Fruit fly (Drosophila melanogaster) whole organism, embryonic: Measurements from ENCODE around the gene CG7296.
A peak's percentile ranks its signal among the peaks of the same experiment; 100 is the strongest.

ENCODE experiments used
- Aef1 ChIP-seq: fragments of 200-800 bp; sonication (Bioruptor generic); IDR thresholded peaks from 3 replicates; pipeline ENCODE4 v1.3.6; 2022; ENCODE audit warnings: missing biosample characterization, missing genetic modification characterization
- Blimp-1 ChIP-seq: fragments of 200-800 bp; sonication (Bioruptor generic); optimal IDR thresholded peaks from 3 replicates; lab custom pipeline; 2018; ENCODE audit warnings: missing biosample characterization, missing genetic modification characterization, mild to moderate bottlenecking, moderate library complexity, missing genetic modification reagents
- CG10147 ChIP-seq: fragments of 200-800 bp; sonication (Bioruptor generic); optimal IDR thresholded peaks from 2 replicates; lab custom pipeline; 2019; ENCODE audit warnings: missing biosample characterization, mild to moderate bottlenecking, missing genetic modification characterization, moderate library complexity
- CG10274 ChIP-seq: fragments of 200-800 bp; sonication (Bioruptor generic); optimal IDR thresholded peaks from 3 replicates; lab custom pipeline; 2017; ENCODE audit warnings: missing biosample characterization, mild to moderate bottlenecking, missing genetic modification characterization
- CG10979 ChIP-seq: fragments of 200-800 bp; sonication (Bioruptor generic); optimal IDR thresholded peaks from 2 replicates; lab custom pipeline; 2018; ENCODE audit warnings: missing biosample characterization, mild to moderate bottlenecking, missing genetic modification characterization, moderate library complexity
- CG11247 ChIP-seq: fragments of 200-800 bp; sonication (Bioruptor generic); IDR thresholded peaks from 2 replicates; pipeline ENCODE4 v1.3.6; 2022; ENCODE audit warnings: missing biosample characterization, missing genetic modification characterization
- CG13424 ChIP-seq: fragments of 200-800 bp; sonication (Bioruptor generic); optimal IDR thresholded peaks from 2 replicates; lab custom pipeline; 2019; ENCODE audit warnings: missing biosample characterization, mild to moderate bottlenecking, missing genetic modification characterization, moderate library complexity
- CG18599 ChIP-seq: fragments of 200-800 bp; sonication (Bioruptor generic); optimal IDR thresholded peaks from 3 replicates; lab custom pipeline; 2017; ENCODE audit warnings: missing biosample characterization, missing genetic modification characterization, mild to moderate bottlenecking, moderate library complexity, missing genetic modification reagents
- CG18619 ChIP-seq: fragments of 200-800 bp; sonication (Bioruptor generic); optimal IDR thresholded peaks from 3 replicates; lab custom pipeline; 2017; ENCODE audit warnings: missing biosample characterization, mild to moderate bottlenecking, missing genetic modification characterization
- CG2199 ChIP-seq: fragments of 200-800 bp; sonication (Bioruptor generic); IDR thresholded peaks from 3 replicates; pipeline ENCODE4 v1.3.6; 2022; ENCODE audit warnings: missing biosample characterization, missing genetic modification characterization
- CG2889 ChIP-seq: fragments of 200-800 bp; sonication (Bioruptor generic); IDR thresholded peaks from 3 replicates; pipeline ENCODE4 v1.3.6; 2022; ENCODE audit warnings: missing biosample characterization, missing genetic modification characterization
- CG31441 ChIP-seq: fragments of 200-800 bp; sonication (Bioruptor generic); IDR thresholded peaks from 2 replicates; pipeline ENCODE4 v1.3.6; 2022; ENCODE audit warnings: missing biosample characterization, missing genetic modification characterization
- CG6254 ChIP-seq: fragments of 200-800 bp; sonication (Bioruptor generic); optimal IDR thresholded peaks from 3 replicates; lab custom pipeline; 2017; ENCODE audit warnings: mild to moderate bottlenecking, missing biosample characterization, missing genetic modification reagents, missing genetic modification characterization
- CG6272 ChIP-seq: fragments of 200-800 bp; sonication (Bioruptor generic); IDR thresholded peaks from 2 replicates; pipeline ENCODE4 v1.3.6; 2022; ENCODE audit warnings: missing biosample characterization, missing genetic modification characterization
- CG7786 ChIP-seq: fragments of 200-800 bp; sonication (Bioruptor generic); optimal IDR thresholded peaks from 2 replicates; lab custom pipeline; 2016; ENCODE audit warnings: missing biosample characterization, missing genetic modification characterization
- CG9215 ChIP-seq: fragments of 200-800 bp; sonication (Bioruptor generic); IDR thresholded peaks from 2 replicates; pipeline ENCODE4 v1.3.6; 2022; ENCODE audit warnings: missing biosample characterization, missing genetic modification characterization
- CG9817 ChIP-seq: fragments of 200-800 bp; sonication (Bioruptor generic); optimal IDR thresholded peaks from 2 replicates; lab custom pipeline; 2018; ENCODE audit warnings: missing biosample characterization, mild to moderate bottlenecking, missing genetic modification characterization, moderate library complexity
- D19B ChIP-seq: fragments of 200-800 bp; sonication (Bioruptor generic); optimal IDR thresholded peaks from 2 replicates; lab custom pipeline; 2017; ENCODE audit warnings: missing biosample characterization, mild to moderate bottlenecking, missing genetic modification characterization
- Dip3 ChIP-seq: fragments of 200-800 bp; sonication (Bioruptor generic); optimal IDR thresholded peaks from 3 replicates; lab custom pipeline; 2016; ENCODE audit warnings: missing biosample characterization, missing genetic modification characterization
- H2.0 ChIP-seq: fragments of 200-800 bp; sonication (Bioruptor generic); IDR thresholded peaks from 2 replicates; pipeline ENCODE4 v1.3.6; 2022; ENCODE audit warnings: missing biosample characterization, missing genetic modification characterization
- Hr51 ChIP-seq, 2 experiments: fragments of 200-800 bp; sonication (Bioruptor generic); optimal IDR thresholded peaks; 2 replicates in 1 of 2; 3 replicates in 1 of 2; lab custom pipeline; 2016 to 2018; ENCODE audit warnings: missing biosample characterization in 2 of 2, missing genetic modification characterization in 2 of 2, mild to moderate bottlenecking in 1 of 2, moderate library complexity in 1 of 2
- Meics ChIP-seq: fragments of 200-800 bp; sonication (Bioruptor generic); optimal IDR thresholded peaks from 2 replicates; lab custom pipeline; 2017; ENCODE audit warnings: missing biosample characterization, mild to moderate bottlenecking, missing genetic modification characterization
- Myb ChIP-seq: fragments of 200-800 bp; sonication (Bioruptor generic); optimal IDR thresholded peaks from 2 replicates; lab custom pipeline; 2016; ENCODE audit warnings: missing biosample characterization, missing genetic modification characterization
- NC2β ChIP-seq: fragments of 200-800 bp; sonication (Bioruptor generic); optimal IDR thresholded peaks from 2 replicates; lab custom pipeline; 2016; ENCODE audit warnings: missing biosample characterization, missing genetic modification characterization
- NFAT ChIP-seq: fragments of 200-800 bp; sonication (Bioruptor generic); IDR thresholded peaks from 2 replicates; pipeline ENCODE4 v1.3.6; 2022; ENCODE audit warnings: missing biosample characterization, missing genetic modification characterization
- Optix ChIP-seq: fragments of 200-800 bp; sonication (Bioruptor generic); IDR thresholded peaks from 3 replicates; pipeline ENCODE4 v1.3.6; 2022; ENCODE audit warnings: missing biosample characterization, missing genetic modification characterization
- Pdp1 ChIP-seq, 2 experiments: fragments of 200-800 bp; sonication (Bioruptor generic); optimal IDR thresholded peaks; 3 replicates each; lab custom pipeline; 2016; ENCODE audit warnings: missing biosample characterization in 2 of 2, missing genetic modification characterization in 2 of 2, mild to moderate bottlenecking in 1 of 2, moderate library complexity in 1 of 2
- Usf ChIP-seq: fragments of 200-800 bp; sonication (Bioruptor generic); optimal IDR thresholded peaks from 2 replicates; lab custom pipeline; 2017; ENCODE audit warnings: missing genotype, missing biosample characterization, missing genetic modification characterization
- ara ChIP-seq: fragments of 200-800 bp; sonication (Bioruptor generic); IDR thresholded peaks from 2 replicates; pipeline ENCODE4 v1.3.6; 2022; ENCODE audit warnings: missing biosample characterization, missing genetic modification characterization
- cad ChIP-seq: fragments of >200 bp; optimal IDR thresholded peaks from 2 replicates; lab custom pipeline; 2017; ENCODE audit warnings: missing biosample characterization, missing genetic modification characterization
- cwo ChIP-seq: fragments of 200-800 bp; sonication (Bioruptor generic); optimal IDR thresholded peaks from 3 replicates; lab custom pipeline; 2017; ENCODE audit warnings: missing biosample characterization, missing genetic modification characterization, mild to moderate bottlenecking, moderate library complexity, missing genetic modification reagents
- da ChIP-seq: fragments of 200-800 bp; sonication (Bioruptor generic); optimal IDR thresholded peaks from 2 replicates; lab custom pipeline; 2016; ENCODE audit warnings: missing biosample characterization, missing genetic modification characterization
- dmrt99B ChIP-seq: fragments of 200-800 bp; sonication (Bioruptor generic); optimal IDR thresholded peaks from 2 replicates; lab custom pipeline; 2018; ENCODE audit warnings: missing biosample characterization, mild to moderate bottlenecking, missing genetic modification characterization, moderate library complexity
- dysf ChIP-seq: fragments of 200-800 bp; sonication (Bioruptor generic); IDR thresholded peaks from 3 replicates; pipeline ENCODE4 v1.3.6; 2022; ENCODE audit warnings: missing biosample characterization, missing genetic modification characterization
- emc ChIP-seq: fragments of 200-800 bp; sonication (Bioruptor generic); optimal IDR thresholded peaks from 2 replicates; lab custom pipeline; 2016; ENCODE audit warnings: missing biosample characterization, missing genetic modification characterization
- grau ChIP-seq: fragments of 200-800 bp; optimal IDR thresholded peaks from 3 replicates; lab custom pipeline; 2019; ENCODE audit warnings: missing biosample characterization, mild to moderate bottlenecking, missing genetic modification characterization, moderate library complexity
- gsb-n ChIP-seq: fragments of 200-800 bp; sonication (Bioruptor generic); optimal IDR thresholded peaks from 3 replicates; lab custom pipeline; 2018; ENCODE audit warnings: missing biosample characterization, mild to moderate bottlenecking, missing genetic modification characterization
- hkb ChIP-seq, 2 experiments: fragments of 200-800 bp in 1 of 2; fragments of >200 bp in 1 of 2; sonication (Bioruptor generic) in 1 of 2; IDR thresholded peaks in 1 of 2; optimal IDR thresholded peaks in 1 of 2; 2 replicates each; pipeline versions ENCODE4 v1.3.6 to Lab custom; 2017 to 2022; ENCODE audit warnings: missing biosample characterization in 1 of 2, missing genetic modification characterization in 1 of 2
- insv ChIP-seq, 2 experiments: fragments of 200-800 bp; sonication (Bioruptor generic); optimal IDR thresholded peaks; 3 replicates each; lab custom pipeline; 2016 to 2018; ENCODE audit warnings: missing biosample characterization in 2 of 2, missing genetic modification characterization in 2 of 2
- lab ChIP-seq: fragments of 200-800 bp; sonication (Bioruptor generic); optimal IDR thresholded peaks from 3 replicates; lab custom pipeline; 2017; ENCODE audit warnings: missing biosample characterization, missing genetic modification characterization, mild to moderate bottlenecking, moderate library complexity, missing genetic modification reagents
- lbe ChIP-seq: fragments of 200-800 bp; sonication (Bioruptor generic); optimal IDR thresholded peaks from 2 replicates; lab custom pipeline; 2016; ENCODE audit warnings: missing biosample characterization, mild to moderate bottlenecking, missing genetic modification characterization
- lmd ChIP-seq: fragments of 200-800 bp; sonication (Bioruptor generic); IDR thresholded peaks from 2 replicates; pipeline ENCODE4 v1.3.6; 2022; ENCODE audit warnings: missing biosample characterization, missing genetic modification characterization
- nau ChIP-seq: fragments of 200-800 bp; sonication (Bioruptor generic); optimal IDR thresholded peaks from 3 replicates; lab custom pipeline; 2017; ENCODE audit warnings: missing biosample characterization, mild to moderate bottlenecking, missing genetic modification characterization, missing genetic modification reagents
- otp ChIP-seq: fragments of 200-800 bp; sonication (Bioruptor generic); IDR thresholded peaks from 3 replicates; pipeline ENCODE4, ENCODE4 v1.3.6; 2022; ENCODE audit warnings: missing biosample characterization, missing genetic modification characterization
- rib ChIP-seq: fragments of 200-800 bp; sonication (Bioruptor generic); IDR thresholded peaks from 2 replicates; pipeline ENCODE4 v1.3.6; 2022; ENCODE audit warnings: missing biosample characterization, missing genetic modification characterization
- row ChIP-seq: fragments of 200-800 bp; sonication (Bioruptor generic); IDR thresholded peaks from 3 replicates; pipeline ENCODE4 v1.3.6; 2022; ENCODE audit warnings: missing biosample characterization, missing genetic modification characterization
- slp2 ChIP-seq: fragments of 200-800 bp; sonication (Bioruptor generic); optimal IDR thresholded peaks from 2 replicates; lab custom pipeline; 2016; ENCODE audit warnings: missing biosample characterization, missing genetic modification characterization
- sqz ChIP-seq: fragments of 200-800 bp; sonication (Bioruptor generic); optimal IDR thresholded peaks from 3 replicates; lab custom pipeline; 2018; ENCODE audit warnings: missing biosample characterization, mild to moderate bottlenecking, missing genetic modification characterization
- tgo ChIP-seq: fragments of 200-800 bp; sonication (Bioruptor generic); IDR thresholded peaks from 3 replicates; pipeline ENCODE4 v1.3.6; 2022; ENCODE audit warnings: missing biosample characterization, missing genetic modification characterization
- vnd ChIP-seq: fragments of 200-800 bp; sonication (Bioruptor generic); IDR thresholded peaks from 3 replicates; pipeline ENCODE4 v1.3.6; 2022; ENCODE audit warnings: missing biosample characterization, missing genetic modification characterization; ENCODE audit not compliant: partially characterized antibody

The CG7296 gene

dm6 chr2L:10697992-10698391 is 11.1 kb upstream of the CG7296 start, which contains the start of gene CG7300 (continued):
- TF ChIP-seq CG6272 (GFP tag; lab: Robert Waterston, UW) = peak; percentile 38; the same call in 1 of the 2 replicates
- TF ChIP-seq CG9817 = peak; percentile 41
- peak; percentile 35; the same call in 1 of the 2 replicates for TF ChIP-seq H2.0 (GFP tag; lab: Robert Waterston, UW)
- TF ChIP-seq CG18599 = peak; percentile 58
- no peak for TF ChIP-seq hkb (optimal IDR thresholded peaks at IDR 0.05; lab: Kevin White, UChicago)
- peak; percentile 64 for TF ChIP-seq hkb (GFP tag; IDR thresholded peaks at IDR 0.05; lab: Robert Waterston, UW)
- no peak for TF ChIP-seq vnd (GFP tag; lab: Robert Waterston, UW)
- no peak for TF ChIP-seq rib (GFP tag; lab: Robert Waterston, UW)
- peak; percentile 9 for TF ChIP-seq CG6254 (GFP tag; lab: Kevin White, UChicago)
- peak; percentile 51 for TF ChIP-seq CG31441
- TF ChIP-seq lab (GFP tag; lab: Kevin White, UChicago) = peak; percentile 76
- peak; percentile 89 for TF ChIP-seq grau (tag; lab: Kevin White, UChicago)
- peak; percentile 76 for TF ChIP-seq dysf (GFP tag; lab: Robert Waterston, UW)
- TF ChIP-seq CG13424 = peak; percentile 40
- peak; percentile 64; the same call in 1 of the 2 replicates for TF ChIP-seq NFAT (GFP tag; lab: Robert Waterston, UW)
- no peak for TF ChIP-seq nau
- peak; percentile 24; the same call in 1 of the 3 replicates for TF ChIP-seq otp
- TF ChIP-seq CG2199 (GFP tag; lab: Robert Waterston, UW) = no peak
- peak; percentile 56 for TF ChIP-seq dmrt99B (tag; lab: Kevin White, UChicago)
- TF ChIP-seq insv (GFP tag; optimal IDR thresholded peaks at IDR 0.05; lab: Kevin White, UChicago) = no peak
- TF ChIP-seq ara (GFP tag; lab: Robert Waterston, UW) = peak; percentile 70; the same call in 1 of the 2 replicates
- peak; percentile 48 for TF ChIP-seq cwo (GFP tag; lab: Kevin White, UChicago)
- peak; percentile 9 for TF ChIP-seq CG10274 (GFP tag; lab: Kevin White, UChicago)
- peak; percentile 24 for TF ChIP-seq CG7786 (GFP tag; lab: Kevin White, UChicago)
- TF ChIP-seq sqz (GFP tag; lab: Kevin White, UChicago) = no peak
- peak; percentile 76 for TF ChIP-seq CG10147 (GFP tag; lab: Kevin White, UChicago)
- TF ChIP-seq Usf (GFP tag; lab: Kevin White, UChicago) = no peak
- TF ChIP-seq CG2889 = 0 out of 3 replicates have a peak, but pooled peaks have one; percentile 27
- TF ChIP-seq row (GFP tag; lab: Robert Waterston, UW) = peak; percentile 73
- peak; percentile 11 for TF ChIP-seq D19B (GFP tag; lab: Kevin White, UChicago)
- peak; percentile 23 for TF ChIP-seq CG18619 (GFP tag; lab: Kevin White, UChicago)
- no peak for TF ChIP-seq slp2 (GFP tag; lab: Kevin White, UChicago)
- TF ChIP-seq cad = no peak
- peak; percentile 32 for TF ChIP-seq gsb-n
- peak; percentile 78 for TF ChIP-seq lmd (GFP tag; lab: Robert Waterston, UW)
- TF ChIP-seq Optix (GFP tag; lab: Robert Waterston, UW) = no peak
- peak; percentile 70 for TF ChIP-seq Blimp-1 (GFP tag; lab: Kevin White, UChicago)
- no peak for TF ChIP-seq da
- TF ChIP-seq emc (GFP tag; lab: Kevin White, UChicago) = no peak
- peak; percentile 65 for TF ChIP-seq tgo (GFP tag; lab: Robert Waterston, UW)
- TF ChIP-seq Pdp1 (GFP tag; optimal IDR thresholded peaks at IDR 0.05; lab: Kevin White, UChicago) = peak in 1 of 2 experiments; percentile 56
- TF ChIP-seq Meics (GFP tag; lab: Kevin White, UChicago) = peak; percentile 68
- TF ChIP-seq lbe (GFP tag; lab: Kevin White, UChicago) = no peak
- TF ChIP-seq NC2β = no peak
- peak; percentile 6 to 40 for TF ChIP-seq Hr51 (GFP tag; optimal IDR thresholded peaks at IDR 0.05; lab: Kevin White, UChicago)
- peak; percentile 61 for TF ChIP-seq CG9215 (GFP tag; lab: Robert Waterston, UW)
- TF ChIP-seq CG11247 (GFP tag; lab: Robert Waterston, UW) = peak; percentile 70
- peak; percentile 57 for TF ChIP-seq Dip3 (GFP tag; lab: Kevin White, UChicago)
- peak; percentile 54 for TF ChIP-seq CG10979 (tag; lab: Kevin White, UChicago)
- peak; percentile 57; the same call in 2 of the 3 replicates for TF ChIP-seq Aef1
- TF ChIP-seq Myb = peak; percentile 3
